Worm (Caenorhabditis elegans): ENCODE results near the gene F56D2.2.

Gene F56D2.2

ce11 chrIII:5564799-5565198 is 22.3 kb upstream of the F56D2.2 start, which contains the start of gene mlc-3:
TSS of gene mlc-3 (plus strand) at chrIII:5565025.
- TF ChIP-seq dao-5 (tag; optimal IDR thresholded peaks at IDR 0.05) = no peak
- TF ChIP-seq W03F9.2 (tag; optimal IDR thresholded peaks at IDR 0.05) = no peak
- TF ChIP-seq him-1 (tag; optimal IDR thresholded peaks at IDR 0.05) = no peak

- TF ChIP-seq dao-5 (tag; optimal IDR thresholded peaks at IDR 0.05) (no peak), W03F9.2 (tag; optimal IDR thresholded peaks at IDR 0.05) (no peak), him-1 (tag; optimal IDR thresholded peaks at IDR 0.05) (no peak)
Observed at ce11 chrIII:5565699-5566098, 21.4 kb upstream of the F56D2.2 start.

ce11 chrIII:5566496-5566895 is 20.6 kb upstream of the F56D2.2 start:
- TF ChIP-seq dao-5 (tag; optimal IDR thresholded peaks at IDR 0.05) (no peak), him-1 (tag; optimal IDR thresholded peaks at IDR 0.05) (no peak), W03F9.2 (tag; optimal IDR thresholded peaks at IDR 0.05) (no peak)

ce11 chrIII:5568265-5568664 is 18.8 kb upstream of the F56D2.2 start:
- no peak for TF ChIP-seq W03F9.2 (tag; optimal IDR thresholded peaks at IDR 0.05)

- TF ChIP-seq him-1 (tag; optimal IDR thresholded peaks at IDR 0.05) (no peak), dao-5 (tag; optimal IDR thresholded peaks at IDR 0.05) (no peak), W03F9.2 (tag; optimal IDR thresholded peaks at IDR 0.05) (no peak)
Observed at ce11 chrIII:5568679-5569078, 18.4 kb upstream of the F56D2.2 start, which contains the start of gene nspb-12. TSS of gene nspb-12 (minus strand) at chrIII:5568779.

- TF ChIP-seq him-1 (tag; optimal IDR thresholded peaks at IDR 0.05) (no peak), dao-5 (tag; optimal IDR thresholded peaks at IDR 0.05) (no peak), W03F9.2 (tag; optimal IDR thresholded peaks at IDR 0.05) (no peak)
Observed at ce11 chrIII:5570814-5571443, 16.1 kb upstream of the F56D2.2 start.

- TF ChIP-seq him-1 (tag; optimal IDR thresholded peaks at IDR 0.05) (no peak), W03F9.2 (tag; optimal IDR thresholded peaks at IDR 0.05) (no peak), dao-5 (tag; optimal IDR thresholded peaks at IDR 0.05) (no peak)
Observed at ce11 chrIII:5572806-5573205, 14.3 kb upstream of the F56D2.2 start.

- TF ChIP-seq dao-5 (tag; optimal IDR thresholded peaks at IDR 0.05) (no peak), W03F9.2 (tag; optimal IDR thresholded peaks at IDR 0.05) (no peak), him-1 (tag; optimal IDR thresholded peaks at IDR 0.05) (no peak)
Observed at ce11 chrIII:5573694-5574093, 13.4 kb upstream of the F56D2.2 start, which contains the start of gene molo-1. TSS of gene molo-1 (plus strand) at chrIII:5573994.

ce11 chrIII:5581049-5581448 is 6.0 kb upstream of the F56D2.2 start, which contains the start of gene F56D2.5:
TSS of gene F56D2.5 (minus strand) at chrIII:5581419.
- TF ChIP-seq him-1 (tag; optimal IDR thresholded peaks at IDR 0.05) (no peak), W03F9.2 (tag; optimal IDR thresholded peaks at IDR 0.05) (no peak), dao-5 (tag; optimal IDR thresholded peaks at IDR 0.05) (no peak)

ce11 chrIII:5582766-5583165 is 4.3 kb upstream of the F56D2.2 start, which contains the start of the genes F56D2.8 and uev-2:
TSS of gene F56D2.8 (minus strand) at chrIII:5582866.
TSS of gene uev-2 (plus strand) at chrIII:5583125.
- no peak for TF ChIP-seq dao-5 (tag; optimal IDR thresholded peaks at IDR 0.05)
- TF ChIP-seq W03F9.2 (tag; optimal IDR thresholded peaks at IDR 0.05) = no peak
- no peak for TF ChIP-seq him-1 (tag; optimal IDR thresholded peaks at IDR 0.05)

- TF ChIP-seq him-1 (tag; optimal IDR thresholded peaks at IDR 0.05) (no peak), dao-5 (tag; optimal IDR thresholded peaks at IDR 0.05) (no peak), W03F9.2 (tag; optimal IDR thresholded peaks at IDR 0.05) (no peak)
Observed at ce11 chrIII:5584647-5585046, 2.4 kb upstream of the F56D2.2 start, which contains the start of gene F56D2.3. TSS of gene F56D2.3 (plus strand) at chrIII:5584947.

- TF ChIP-seq W03F9.2 (tag; optimal IDR thresholded peaks at IDR 0.05) (no peak), dao-5 (tag; optimal IDR thresholded peaks at IDR 0.05) (no peak), him-1 (tag; optimal IDR thresholded peaks at IDR 0.05) (no peak)
Observed at ce11 chrIII:5585711-5586110, 1.4 kb upstream of the F56D2.2 start.

- TF ChIP-seq W03F9.2 (tag; optimal IDR thresholded peaks at IDR 0.05) (no peak), him-1 (tag; optimal IDR thresholded peaks at IDR 0.05) (no peak), dao-5 (tag; optimal IDR thresholded peaks at IDR 0.05) (no peak)
Observed at ce11 chrIII:5588746-5589145, 1.7 kb downstream of the F56D2.2 start.

- no peak for TF ChIP-seq dao-5 (tag; optimal IDR thresholded peaks at IDR 0.05)
- peak; percentile 66 for TF ChIP-seq W03F9.2 (tag; optimal IDR thresholded peaks at IDR 0.05)
Observed at ce11 chrIII:5591668-5592149, 4.6 kb downstream of the F56D2.2 start, which contains the start of the genes ddx-15 and ucr-1. TSS of gene ddx-15 (minus strand) at chrIII:5591718. TSS of gene ucr-1 (plus strand) at chrIII:5592135.

- no peak for TF ChIP-seq W03F9.2 (tag; optimal IDR thresholded peaks at IDR 0.05)
- no peak for TF ChIP-seq dao-5 (tag; optimal IDR thresholded peaks at IDR 0.05)
- no peak for TF ChIP-seq him-1 (tag; optimal IDR thresholded peaks at IDR 0.05)
Observed at ce11 chrIII:5594350-5594749, 7.3 kb downstream of the F56D2.2 start.

Data from whole organism, L4/young adult.